Worm (Caenorhabditis elegans) whole organism, young adult: ENCODE data around the gene gst-44.

Experiments
- C17E4.6 ChIP-seq: fragments of 200-800 bp; sonication (Bioruptor generic); IDR thresholded peaks from 2 replicates; pipeline ENCODE4 v1.3.6; 2022; ENCODE audit warnings: missing genetic modification reagents, missing genetic modification characterization, missing compliant biosample characterization
- D2030.7 ChIP-seq: fragments of 200-800 bp; sonication (Bioruptor generic); IDR thresholded peaks from 2 replicates; pipeline ENCODE4 v1.3.6; 2022; ENCODE audit warnings: missing genetic modification reagents, missing genetic modification characterization, missing compliant biosample characterization
- F10E7.11 ChIP-seq: sonication (generic microtip); optimal IDR thresholded peaks from 2 replicates; lab custom pipeline; 2017; ENCODE audit warnings: mild to moderate bottlenecking, missing genetic modification characterization, moderate library complexity, missing compliant biosample characterization
- F49E8.2 ChIP-seq: sonication (generic microtip); optimal IDR thresholded peaks from 3 replicates; lab custom pipeline; 2017; ENCODE audit warnings: missing genetic modification characterization, mild to moderate bottlenecking, missing compliant biosample characterization, antibody characterized with exemption, moderate library complexity; ENCODE audit not compliant: insufficient read depth
- F57C9.4 ChIP-seq: sonication (generic microtip); optimal IDR thresholded peaks from 2 replicates; lab custom pipeline; 2017; ENCODE audit warnings: mild to moderate bottlenecking, missing genetic modification characterization, missing compliant biosample characterization
- K12H6.12 ChIP-seq: fragments of 200-800 bp; sonication (Bioruptor generic); optimal IDR thresholded peaks from 2 replicates; lab custom pipeline; 2018; ENCODE audit warnings: mild to moderate bottlenecking, missing genetic modification characterization, missing compliant biosample characterization
- Y56A3A.18 ChIP-seq: fragments of 200-800 bp; sonication (Bioruptor generic); IDR thresholded peaks from 2 replicates; pipeline ENCODE4 v1.3.6; 2022; ENCODE audit warnings: missing genetic modification reagents, missing genetic modification characterization, missing compliant biosample characterization
- Y67H2A.10 ChIP-seq: fragments of 200-800 bp; sonication (Bioruptor generic); conservative IDR thresholded peaks from 2 replicates; pipeline ENCODE4 v1.3.6; 2022; ENCODE audit warnings: missing genetic modification reagents, missing genetic modification characterization, missing compliant biosample characterization
- ZK185.1 ChIP-seq: sonication (generic microtip); optimal IDR thresholded peaks from 2 replicates; lab custom pipeline; 2016; ENCODE audit warnings: mild to moderate bottlenecking, missing genetic modification characterization, missing compliant biosample characterization; ENCODE audit not compliant: poor library complexity, severe bottlenecking
- aptf-3 ChIP-seq: fragments of 200-800 bp; sonication (Bioruptor generic); IDR thresholded peaks from 2 replicates; pipeline ENCODE4 v1.3.6; 2022; ENCODE audit warnings: missing genetic modification characterization, missing compliant biosample characterization
- atf-7 ChIP-seq: sonication (generic microtip); optimal IDR thresholded peaks from 2 replicates; lab custom pipeline; 2017; ENCODE audit warnings: mild to moderate bottlenecking, missing genetic modification characterization, missing compliant biosample characterization
- athp-1 ChIP-seq: sonication (generic microtip); optimal IDR thresholded peaks from 2 replicates; lab custom pipeline; 2017; ENCODE audit warnings: mild to moderate bottlenecking, missing genetic modification characterization, missing compliant biosample characterization
- attf-3 ChIP-seq: fragments of 200-800 bp; sonication (Bioruptor generic); conservative IDR thresholded peaks from 2 replicates; pipeline ENCODE4 v1.3.6; 2022; ENCODE audit warnings: missing genetic modification reagents, missing genetic modification characterization, missing compliant biosample characterization
- ccch-3 ChIP-seq: fragments of 200-800 bp; sonication (Bioruptor generic); optimal IDR thresholded peaks from 2 replicates; lab custom pipeline; 2018; ENCODE audit warnings: mild to moderate bottlenecking, missing genetic modification characterization, missing compliant biosample characterization
- cebp-1 ChIP-seq, 2 experiments: fragments of 200-800 bp in 1 of 2; sonication (Bioruptor generic) in 1 of 2; sonication (generic microtip) in 1 of 2; IDR thresholded peaks in 1 of 2; optimal IDR thresholded peaks in 1 of 2; 2 replicates each; pipeline versions ENCODE4 v1.3.6 to Lab custom; 2017 to 2022; ENCODE audit warnings: missing compliant biosample characterization in 2 of 2, missing genetic modification characterization in 2 of 2, mild to moderate bottlenecking in 1 of 2, missing genetic modification reagents in 1 of 2, moderate library complexity in 1 of 2
- ceh-58 ChIP-seq: fragments of 200-800 bp; sonication (Bioruptor generic); IDR thresholded peaks from 2 replicates; pipeline ENCODE4 v1.3.6; 2022; ENCODE audit warnings: missing genetic modification characterization, missing compliant biosample characterization
- ceh-91 ChIP-seq: fragments of 200-800 bp; sonication (Bioruptor generic); IDR thresholded peaks from 2 replicates; pipeline ENCODE4 v1.3.6; 2022; ENCODE audit warnings: missing genetic modification reagents, missing genetic modification characterization, missing compliant biosample characterization
- efl-1 ChIP-seq: fragments of 150-350 bp; optimal IDR thresholded peaks from 2 replicates; lab custom pipeline; 2014; ENCODE audit warnings: missing biosample characterization, missing genetic modification reagents, missing genetic modification characterization
- ekl-4 ChIP-seq: fragments of 200-800 bp; sonication (Bioruptor generic); IDR thresholded peaks from 2 replicates; pipeline ENCODE4 v1.3.6; 2022; ENCODE audit warnings: missing genetic modification reagents, missing genetic modification characterization, missing compliant biosample characterization
- ets-4 ChIP-seq: fragments of 200-800 bp; sonication (Bioruptor generic); optimal IDR thresholded peaks from 2 replicates; lab custom pipeline; 2018; ENCODE audit warnings: mild to moderate bottlenecking, missing genetic modification characterization, missing compliant biosample characterization
- hlh-12 ChIP-seq: sonication (generic microtip); optimal IDR thresholded peaks from 2 replicates; lab custom pipeline; 2016; ENCODE audit warnings: missing genetic modification characterization, missing compliant biosample characterization
- hmg-1.2 ChIP-seq: fragments of 200-800 bp; sonication (Bioruptor generic); IDR thresholded peaks from 2 replicates; pipeline ENCODE4 v1.3.6; 2022; ENCODE audit warnings: missing genetic modification reagents, missing genetic modification characterization, missing compliant biosample characterization
- lag-1 ChIP-seq: fragments of 200-800 bp; sonication (Bioruptor generic); IDR thresholded peaks from 2 replicates; pipeline ENCODE4 v1.3.6; 2022; ENCODE audit warnings: missing genetic modification reagents, missing genetic modification characterization, missing compliant biosample characterization
- lin-40 ChIP-seq: sonication (generic microtip); optimal IDR thresholded peaks from 2 replicates; lab custom pipeline; 2016; ENCODE audit warnings: missing genetic modification characterization, mild to moderate bottlenecking, missing compliant biosample characterization, missing genotype, missing genetic modification reagents
- lin-54 ChIP-seq: fragments of 200-800 bp; sonication (Bioruptor generic); optimal IDR thresholded peaks from 2 replicates; lab custom pipeline; 2018; ENCODE audit warnings: mild to moderate bottlenecking, missing genetic modification characterization, missing compliant biosample characterization
- madf-10 ChIP-seq: sonication (generic microtip); optimal IDR thresholded peaks from 2 replicates; lab custom pipeline; 2016; ENCODE audit warnings: mild to moderate bottlenecking, missing genetic modification characterization, missing compliant biosample characterization
- madf-8 ChIP-seq: fragments of 200-800 bp; sonication (Bioruptor generic); conservative IDR thresholded peaks from 2 replicates; pipeline ENCODE4 v1.3.6; 2022; ENCODE audit warnings: missing genetic modification reagents, missing genetic modification characterization, missing compliant biosample characterization
- mcd-1 ChIP-seq: fragments of 200-800 bp; sonication (Bioruptor generic); IDR thresholded peaks from 2 replicates; pipeline ENCODE4 v1.3.6; 2022; ENCODE audit warnings: missing genetic modification reagents, missing genetic modification characterization, missing compliant biosample characterization
- nfya-2 ChIP-seq: fragments of 200-800 bp; sonication (Bioruptor generic); IDR thresholded peaks from 2 replicates; pipeline ENCODE4 v1.3.6; 2022; ENCODE audit warnings: missing genetic modification reagents, missing genetic modification characterization, missing compliant biosample characterization
- pha-4 ChIP-seq: fragments of 150-350 bp; sonication (generic microtip); optimal IDR thresholded peaks from 2 replicates; lab custom pipeline; 2014; ENCODE audit warnings: missing biosample characterization, missing genetic modification reagents, missing genetic modification characterization
- rpc-1 ChIP-seq, 2 experiments: fragments of 150-350 bp in 1 of 2; sonication (generic microtip) in 1 of 2; optimal IDR thresholded peaks; 2 replicates each; lab custom pipeline; 2014 to 2018; ENCODE audit warnings: missing biosample characterization in 1 of 2, missing genetic modification characterization in 1 of 2, missing genetic modification reagents in 1 of 2, missing genotype in 1 of 2
- sdz-38 ChIP-seq: sonication (generic microtip); optimal IDR thresholded peaks from 2 replicates; lab custom pipeline; 2016; ENCODE audit warnings: missing genotype, missing genetic modification characterization, missing compliant biosample characterization
- snpc-1.1 ChIP-seq: sonication (generic microtip); optimal IDR thresholded peaks from 2 replicates; lab custom pipeline; 2017; ENCODE audit warnings: missing genetic modification characterization, mild to moderate bottlenecking, missing compliant biosample characterization, antibody characterized with exemption, moderate library complexity, missing genotype, missing genetic modification reagents; ENCODE audit not compliant: insufficient read depth
- snpc-4 ChIP-seq, 5 experiments: fragments of 150-350 bp in 1 of 5; sonication (generic microtip) in 4 of 5; optimal IDR thresholded peaks; 2 replicates each; lab custom pipeline; 2014 to 2018; ENCODE audit warnings: missing genetic modification characterization in 5 of 5, missing biosample characterization in 3 of 5, antibody characterized with exemption in 2 of 5, mild to moderate bottlenecking in 2 of 5, missing compliant biosample characterization in 2 of 5, missing genotype in 2 of 5, moderate library complexity in 2 of 5, missing genetic modification reagents in 1 of 5
- somi-1 ChIP-seq: fragments of 200-800 bp; sonication (Bioruptor generic); optimal IDR thresholded peaks from 2 replicates; lab custom pipeline; 2018; ENCODE audit warnings: mild to moderate bottlenecking, missing genetic modification characterization, missing compliant biosample characterization
- tlf-1 ChIP-seq: fragments of 200-800 bp; sonication (Bioruptor generic); optimal IDR thresholded peaks from 2 replicates; lab custom pipeline; 2018; ENCODE audit warnings: mild to moderate bottlenecking, missing genetic modification characterization, missing compliant biosample characterization
- zim-3 ChIP-seq: sonication (generic microtip); optimal IDR thresholded peaks from 2 replicates; lab custom pipeline; 2017; ENCODE audit warnings: mild to moderate bottlenecking, missing genetic modification characterization, moderate library complexity, missing compliant biosample characterization
- ztf-18 ChIP-seq: sonication (generic microtip); optimal IDR thresholded peaks from 2 replicates; lab custom pipeline; 2016; ENCODE audit warnings: missing genotype, mild to moderate bottlenecking, missing genetic modification characterization, missing compliant biosample characterization
- ztf-25 ChIP-seq: fragments of 200-800 bp; sonication (Bioruptor generic); IDR thresholded peaks from 2 replicates; pipeline ENCODE4 v1.3.6; 2022; ENCODE audit warnings: missing genetic modification reagents, missing genetic modification characterization, missing compliant biosample characterization
- ztf-6 ChIP-seq: fragments of 200-800 bp; sonication (Bioruptor generic); IDR thresholded peaks from 2 replicates; pipeline ENCODE4 v1.3.6; 2022; ENCODE audit warnings: missing genetic modification reagents, missing genetic modification characterization, missing compliant biosample characterization

The gst-44 gene

DNA sequence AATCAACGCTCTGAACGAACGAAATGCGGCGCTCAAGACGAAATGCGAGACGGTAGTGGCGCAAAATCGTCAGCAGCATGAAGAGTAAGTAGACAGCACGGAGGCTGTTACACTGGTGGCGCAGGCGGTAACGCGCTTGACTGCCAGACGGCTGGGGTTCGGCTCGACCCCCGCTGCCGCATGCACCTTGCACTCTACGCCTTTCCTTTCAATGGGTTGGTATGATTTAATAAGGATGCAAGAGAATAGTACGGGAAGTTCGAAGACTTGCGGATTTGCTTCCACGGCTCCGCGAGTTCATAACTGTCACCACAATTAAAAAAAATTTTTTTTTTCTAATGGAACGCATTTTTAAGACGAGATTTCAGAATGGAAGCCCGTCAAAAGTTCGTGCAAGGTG is 20.7 kb upstream of the gst-44 start (continued):
- TF ChIP-seq rpc-1 (optimal IDR thresholded peaks at IDR 0.05; lab: Kevin White, UChicago) (peak; percentile 92), rpc-1 (tag; optimal IDR thresholded peaks at IDR 0.05; lab: Kevin White, UChicago) (peak; percentile 88), snpc-1.1 (tag; lab: Kevin White, UChicago) (peak; percentile 50), ceh-91 (GFP tag; lab: Robert Waterston, UW) (0 out of 2 replicates have a peak, but pooled peaks have one; percentile 52), ets-4 (GFP tag; lab: Kevin White, UChicago) (peak; percentile 71), Y56A3A.18 (GFP tag; lab: Robert Waterston, UW) (peak; percentile 92), lag-1 (GFP tag; lab: Robert Waterston, UW) (no peak), lin-40 (tag; lab: Kevin White, UChicago) (peak; percentile 72), athp-1 (tag; lab: Kevin White, UChicago) (peak; percentile 89), efl-1 (peak; percentile 12), ztf-6 (peak; percentile 49; the same call in 1 of the 2 replicates), mcd-1 (GFP tag; lab: Robert Waterston, UW) (peak; percentile 83), snpc-4 (GFP tag; optimal IDR thresholded peaks at IDR 0.05; lab: Kevin White, UChicago) (peak; percentile 80), snpc-4 (tag; optimal IDR thresholded peaks at IDR 0.05; lab: Kevin White, UChicago) (peak; percentile 39 to 89 (median 82)), somi-1 (GFP tag; lab: Kevin White, UChicago) (peak; percentile 45), sdz-38 (tag; lab: Kevin White, UChicago) (no peak), pha-4 (tag; lab: Kevin White, UChicago) (no peak), F57C9.4 (tag; lab: Kevin White, UChicago) (peak; percentile 61), F10E7.11 (tag; lab: Kevin White, UChicago) (peak; percentile 78), tlf-1 (GFP tag; lab: Kevin White, UChicago) (peak; percentile 40), ceh-58 (GFP tag; lab: Robert Waterston, UW) (no peak), aptf-3 (GFP tag; lab: Robert Waterston, UW) (0 out of 2 replicates have a peak, but pooled peaks have one; percentile 35), zim-3 (tag; lab: Kevin White, UChicago) (peak; percentile 83), C17E4.6 (GFP tag; lab: Robert Waterston, UW) (no peak), madf-10 (tag; lab: Kevin White, UChicago) (peak; percentile 68), madf-8 (0 out of 2 replicates have a peak, but pooled peaks have one; percentile 10), K12H6.12 (peak; percentile 61), atf-7 (tag; lab: Kevin White, UChicago) (peak; percentile 68), Y67H2A.10 (no peak), F49E8.2 (peak; percentile 65), ekl-4 (GFP tag; lab: Robert Waterston, UW) (peak; percentile 73), cebp-1 (GFP tag; IDR thresholded peaks at IDR 0.05; lab: Robert Waterston, UW) (peak; percentile 76), cebp-1 (tag; optimal IDR thresholded peaks at IDR 0.05; lab: Kevin White, UChicago) (peak; percentile 78), hmg-1.2 (GFP tag; lab: Robert Waterston, UW) (peak; percentile 77), ztf-25 (GFP tag; lab: Robert Waterston, UW) (peak; percentile 84; the same call in 1 of the 2 replicates), D2030.7 (peak; percentile 89), ZK185.1 (no peak), lin-54 (GFP tag; lab: Kevin White, UChicago) (peak; percentile 76), nfya-2 (GFP tag; lab: Robert Waterston, UW) (0 out of 2 replicates have a peak, but pooled peaks have one; percentile 42), attf-3 (GFP tag; lab: Robert Waterston, UW) (no peak), hlh-12 (no peak), ztf-18 (peak; percentile 76), ccch-3 (GFP tag; lab: Kevin White, UChicago) (peak; percentile 32)
